Worm (Caenorhabditis elegans) whole organism, L4/young adult: ENCODE results near the gene B0272.4.

Source experiments
- W03F9.2 ChIP-seq: fragments of 150-350 bp; optimal IDR thresholded peaks from 2 replicates; lab custom pipeline; 2014; ENCODE audit warnings: missing biosample characterization, missing genetic modification characterization
- dao-5 ChIP-seq: sonication (generic microtip); optimal IDR thresholded peaks from 2 replicates; lab custom pipeline; 2016; ENCODE audit warnings: missing genotype, missing genetic modification characterization, moderate library complexity, missing compliant biosample characterization
- him-1 ChIP-seq: sonication (generic microtip); optimal IDR thresholded peaks from 2 replicates; lab custom pipeline; 2016; ENCODE audit warnings: missing genotype, missing genetic modification reagents, missing genetic modification characterization, missing compliant biosample characterization

Gene B0272.4

DNA sequence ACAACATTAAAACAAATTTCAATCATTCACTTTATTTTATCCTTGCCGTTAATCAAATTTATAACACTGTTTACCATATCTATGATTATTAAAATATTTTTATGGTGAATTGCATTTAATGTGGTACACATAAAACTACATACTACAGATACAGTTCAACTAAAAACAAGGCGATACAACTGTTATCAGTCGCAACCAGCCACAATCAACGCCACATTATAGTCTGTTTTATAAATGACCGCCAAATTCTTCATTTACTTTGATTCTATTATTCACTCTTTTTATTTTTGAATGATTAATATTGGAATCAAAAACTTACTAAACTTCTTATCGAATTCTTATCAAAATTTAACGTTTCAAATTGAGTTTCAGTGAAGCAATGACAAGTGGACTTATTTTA, at the start of gene B0272.4:
TSS of gene B0272.4 (plus strand) at position 373 of the 400 bp plus-strand sequence.
- TF ChIP-seq W03F9.2 (tag; lab: Kevin White, UChicago) (no peak), dao-5 (no peak), him-1 (tag; lab: Kevin White, UChicago) (no peak)

DNA sequence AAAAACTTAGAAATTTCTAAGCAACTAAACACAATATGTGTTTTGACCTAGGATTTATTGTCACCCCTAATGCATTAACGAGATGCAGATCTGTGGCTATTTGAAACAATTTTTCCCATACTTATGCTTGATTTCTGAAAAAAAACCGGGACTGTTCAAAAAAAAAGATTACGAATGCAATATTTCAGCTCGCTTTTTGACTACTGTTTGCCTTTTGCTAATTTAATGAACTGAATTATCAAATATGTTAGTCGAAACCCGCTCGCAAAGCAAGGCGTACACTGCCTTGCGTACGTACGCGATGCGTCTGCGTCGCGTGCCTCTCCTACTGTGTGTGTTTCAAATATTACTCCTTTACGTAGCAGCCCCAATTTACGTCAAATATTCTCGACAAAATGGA, 41.2 kb upstream of the B0272.4 start, which contains the start of gene C23F12.4:
TSS of gene C23F12.4 (plus strand) at position 301 of the 400 bp plus-strand sequence.
- TF ChIP-seq W03F9.2 (tag; lab: Kevin White, UChicago) (no peak), him-1 (tag; lab: Kevin White, UChicago) (no peak), dao-5 (no peak)

DNA sequence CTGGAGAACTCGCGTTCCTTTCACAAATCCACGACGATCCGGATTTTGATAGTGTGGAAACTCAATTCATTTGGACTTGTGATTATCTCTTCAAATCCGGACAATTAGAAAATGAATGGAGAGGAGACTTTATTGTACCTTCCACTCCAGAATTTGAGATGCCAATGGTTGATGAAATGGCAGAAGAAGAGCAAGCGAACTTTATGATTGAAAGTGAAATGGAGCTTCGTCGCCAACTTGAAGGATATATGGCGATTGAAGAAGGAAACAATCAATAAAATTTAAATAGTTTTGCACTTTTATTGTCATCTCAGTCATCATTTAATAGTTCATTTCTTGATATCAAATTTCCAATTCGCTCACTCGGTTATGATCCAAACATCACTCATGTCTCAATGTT, 39.5 kb upstream of the B0272.4 start:
- no peak for TF ChIP-seq W03F9.2 (tag; lab: Kevin White, UChicago)
- TF ChIP-seq him-1 (tag; lab: Kevin White, UChicago): no peak
- no peak for TF ChIP-seq dao-5

DNA sequence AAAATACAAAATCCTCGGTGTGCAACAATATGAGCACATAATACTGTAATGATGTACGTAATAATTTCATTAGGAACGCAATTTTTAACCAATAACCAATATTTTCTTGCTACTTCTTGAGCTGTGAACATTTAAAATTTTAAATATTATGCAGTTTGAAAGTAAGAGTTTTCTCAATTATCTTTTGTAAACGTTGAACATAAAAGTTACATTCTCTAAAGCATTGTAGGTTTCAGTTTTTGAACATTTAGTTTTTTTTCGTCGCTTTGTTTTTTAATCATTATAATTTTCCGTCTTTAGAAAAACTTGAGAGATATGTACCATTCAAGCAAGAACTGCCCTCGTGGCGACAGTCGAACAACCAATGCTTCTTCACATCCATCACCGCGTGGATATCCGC, 36.9 kb upstream of the B0272.4 start, which contains the start of gene C23F12.3:
TSS of gene C23F12.3 (plus strand) at position 301 of the 400 bp plus-strand sequence.
- TF ChIP-seq him-1 (tag; lab: Kevin White, UChicago) (no peak), W03F9.2 (tag; lab: Kevin White, UChicago) (no peak), dao-5 (no peak)

DNA sequence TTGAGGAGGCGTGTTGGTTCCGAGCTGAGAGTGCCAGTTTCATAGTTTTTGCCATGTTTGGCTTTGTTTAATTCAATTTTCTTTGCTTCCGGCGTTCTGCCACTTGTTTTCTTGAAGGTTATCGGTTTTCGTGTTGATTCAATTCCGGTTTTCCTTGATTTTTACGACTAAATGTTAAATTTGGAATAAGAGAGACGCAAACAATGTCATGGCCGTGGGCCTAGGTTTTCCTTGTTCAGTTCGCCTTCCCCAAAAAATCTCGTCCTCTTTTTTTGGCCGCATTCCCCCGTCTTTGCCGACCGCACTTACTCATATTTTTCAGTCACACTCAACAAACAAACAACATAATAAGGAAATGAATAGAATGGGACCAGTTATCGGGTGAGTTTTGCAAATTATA, 34.5 kb upstream of the B0272.4 start, which contains the start of gene C23F12.9:
TSS of gene C23F12.9 (plus strand) at position 301 of the 400 bp plus-strand sequence.
- TF ChIP-seq dao-5: no peak
- TF ChIP-seq W03F9.2 (tag; lab: Kevin White, UChicago): no peak
- no peak for TF ChIP-seq him-1 (tag; lab: Kevin White, UChicago)

DNA sequence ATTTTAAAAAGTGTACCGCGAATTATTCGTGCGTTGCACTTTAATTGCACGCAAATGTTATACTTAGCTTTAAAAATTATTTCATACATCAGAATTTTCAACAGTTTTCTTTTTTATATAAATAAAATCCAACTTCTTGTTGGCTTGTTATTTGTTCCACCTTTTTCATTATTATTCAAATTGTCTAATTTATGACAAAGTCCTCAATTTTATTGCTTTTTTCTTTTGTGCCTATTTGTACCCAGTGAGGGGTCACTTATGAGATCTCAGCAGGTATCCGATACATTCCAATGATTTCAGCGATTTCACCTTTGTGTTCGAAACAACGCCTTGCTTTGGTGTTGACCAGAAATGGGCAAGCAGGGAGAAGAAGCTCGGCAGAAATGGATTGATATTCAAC, 30.8 kb upstream of the B0272.4 start, which contains the start of gene fln-2:
TSS of gene fln-2 (plus strand) at position 301 of the 400 bp plus-strand sequence.
- TF ChIP-seq him-1 (tag; lab: Kevin White, UChicago) (no peak), W03F9.2 (tag; lab: Kevin White, UChicago) (no peak), dao-5 (no peak)

DNA sequence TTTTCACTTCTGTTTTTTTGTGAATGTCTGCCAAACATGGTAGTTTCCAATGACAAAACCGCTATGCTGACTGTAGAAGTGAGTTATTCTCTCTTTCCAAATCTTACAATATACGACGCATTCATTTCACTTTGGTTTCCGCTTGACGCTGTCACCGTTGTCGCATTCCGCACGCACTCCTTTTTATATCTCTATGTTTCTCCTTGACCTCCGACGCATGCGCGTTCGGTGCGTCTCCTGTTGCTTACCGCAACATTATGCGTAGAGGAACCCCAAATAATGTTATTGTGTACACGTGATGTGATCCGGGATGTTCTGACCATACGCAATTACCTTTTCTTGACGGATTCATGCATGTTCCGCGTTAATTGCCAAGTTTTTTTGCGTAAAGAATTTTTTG, 26.3 kb upstream of the B0272.4 start:
- TF ChIP-seq him-1 (tag; lab: Kevin White, UChicago) (no peak), dao-5 (no peak), W03F9.2 (tag; lab: Kevin White, UChicago) (no peak)

DNA sequence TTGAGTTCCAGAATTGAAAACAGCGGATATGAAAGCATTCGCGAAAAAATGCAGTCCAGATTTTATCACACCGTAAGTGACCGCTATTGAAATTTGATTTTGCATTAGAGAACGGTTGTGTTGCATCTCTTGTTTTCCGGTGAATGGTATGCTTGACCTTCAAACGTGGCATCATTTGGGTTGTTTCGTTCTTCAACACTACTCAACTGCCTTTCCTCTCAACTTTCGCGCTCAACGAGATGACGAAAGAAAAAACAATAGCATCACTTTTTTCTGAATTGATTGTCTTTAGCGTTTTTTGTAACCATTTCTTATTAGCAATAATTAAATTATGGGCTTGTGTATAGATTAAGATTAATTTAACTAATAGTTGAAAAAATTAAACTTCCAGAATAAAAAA, 25.8 kb upstream of the B0272.4 start:
- TF ChIP-seq dao-5: no peak
- TF ChIP-seq W03F9.2 (tag; lab: Kevin White, UChicago): no peak
- TF ChIP-seq him-1 (tag; lab: Kevin White, UChicago): no peak

DNA sequence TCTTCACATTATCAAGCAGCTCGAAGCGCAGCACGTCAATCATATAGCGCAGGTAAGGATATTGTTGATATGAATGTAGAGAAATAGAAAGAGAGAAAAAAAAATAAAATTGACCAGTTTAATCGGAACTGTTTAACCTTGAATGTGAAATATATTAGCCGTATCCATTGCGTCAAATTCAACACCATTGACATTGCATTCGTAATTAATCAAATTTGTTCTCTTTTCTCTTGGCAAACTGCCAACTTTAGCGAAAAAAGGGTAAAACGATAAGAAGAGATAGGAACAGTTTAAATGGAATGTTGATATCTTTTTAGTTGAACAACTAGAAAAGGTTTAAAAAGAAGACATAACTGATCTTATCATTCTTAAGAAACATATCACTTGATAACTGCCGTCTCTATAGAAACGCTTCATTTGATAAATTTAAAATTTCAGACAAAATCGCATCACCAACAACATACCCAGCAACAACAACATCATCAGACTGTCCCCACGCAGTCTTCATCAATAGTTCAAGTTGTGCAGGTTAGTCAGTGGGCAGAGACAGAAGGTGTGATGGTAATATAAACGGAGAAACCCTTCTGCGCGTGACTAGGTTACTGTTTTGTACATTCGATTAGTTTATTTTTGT, 24.5 kb upstream of the B0272.4 start:
- TF ChIP-seq dao-5 (no peak), W03F9.2 (tag; lab: Kevin White, UChicago) (no peak), him-1 (tag; lab: Kevin White, UChicago) (no peak)

DNA sequence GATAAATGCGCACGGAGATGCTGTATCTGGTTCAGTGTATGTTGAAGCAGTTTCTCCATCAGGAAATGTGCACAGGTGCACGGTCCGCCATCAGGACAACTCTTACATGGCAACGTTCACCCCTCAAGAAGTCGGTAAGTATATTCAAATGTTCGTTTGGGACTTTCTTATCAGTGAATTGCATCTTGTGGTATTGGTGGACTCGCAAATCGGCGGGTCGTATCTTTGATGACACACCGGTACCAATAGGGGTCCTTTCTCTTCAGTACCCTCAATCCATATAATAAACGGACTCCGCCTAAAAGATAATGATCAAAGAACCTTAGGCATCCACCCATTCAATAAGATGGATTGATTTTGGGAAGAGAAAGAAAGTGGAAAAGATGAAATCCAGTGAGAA, 22.3 kb upstream of the B0272.4 start:
- no peak for TF ChIP-seq dao-5
- TF ChIP-seq W03F9.2 (tag; lab: Kevin White, UChicago): no peak

DNA sequence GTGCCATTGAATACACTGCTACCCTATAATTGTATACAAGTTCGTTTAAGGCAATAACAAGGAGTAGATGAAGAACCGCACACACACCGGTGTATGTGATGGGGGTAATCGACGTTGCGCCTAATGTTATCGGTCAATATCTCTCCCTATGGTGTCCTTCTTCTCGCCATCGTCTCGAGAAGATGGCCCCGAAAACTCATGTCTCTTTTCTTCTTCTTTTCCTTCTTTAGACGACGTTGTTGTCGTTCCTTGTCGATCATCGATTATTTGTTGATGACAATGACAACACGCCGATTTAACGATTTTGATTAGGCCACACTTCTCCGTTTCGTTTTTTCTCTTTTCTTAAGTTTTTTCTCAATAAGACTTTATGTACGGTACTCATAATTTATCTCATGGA, 19.1 kb upstream of the B0272.4 start:
- TF ChIP-seq W03F9.2 (tag; lab: Kevin White, UChicago) (no peak), dao-5 (no peak), him-1 (tag; lab: Kevin White, UChicago) (no peak)

DNA sequence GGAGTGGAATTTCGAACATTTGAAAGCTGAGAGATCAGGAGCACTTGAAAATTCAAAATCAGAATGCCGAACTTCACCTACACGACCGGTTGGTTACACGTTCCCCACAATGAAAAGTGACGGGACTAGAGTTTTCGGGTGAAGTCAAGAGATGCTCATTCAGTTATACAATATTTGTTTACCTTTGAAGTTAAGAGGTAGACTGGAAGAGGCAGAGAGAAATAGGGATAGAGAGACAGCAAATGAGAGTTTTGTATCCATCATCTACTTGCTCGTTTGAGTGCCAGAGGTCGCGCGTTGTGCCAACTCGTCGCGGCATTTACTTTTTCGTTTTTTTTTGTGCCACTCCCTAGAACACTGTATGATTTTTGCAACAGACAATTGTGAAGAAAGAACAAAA, 17.5 kb upstream of the B0272.4 start:
- TF ChIP-seq dao-5: no peak
- no peak for TF ChIP-seq him-1 (tag; lab: Kevin White, UChicago)
- no peak for TF ChIP-seq W03F9.2 (tag; lab: Kevin White, UChicago)

DNA sequence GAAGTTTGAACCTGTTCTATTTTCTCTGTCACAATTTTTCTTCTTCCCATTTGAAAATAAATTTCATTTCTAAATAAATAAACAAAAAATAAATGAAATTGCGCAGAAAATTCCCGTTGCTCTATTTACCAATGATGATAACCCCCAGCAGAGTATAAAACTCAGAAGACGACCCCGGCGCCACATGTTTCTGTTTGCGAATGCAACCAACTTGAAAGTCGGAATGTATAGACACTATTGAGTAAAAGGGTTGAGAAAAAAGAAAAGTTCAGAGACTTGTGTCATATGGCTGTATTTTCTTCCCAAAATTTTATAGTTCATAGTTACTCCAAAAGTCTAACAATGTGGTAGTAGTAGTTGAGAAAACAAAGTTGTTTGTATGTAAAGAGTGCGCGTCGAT, 16.6 kb upstream of the B0272.4 start:
- no peak for TF ChIP-seq dao-5
- TF ChIP-seq W03F9.2 (tag; lab: Kevin White, UChicago): no peak

DNA sequence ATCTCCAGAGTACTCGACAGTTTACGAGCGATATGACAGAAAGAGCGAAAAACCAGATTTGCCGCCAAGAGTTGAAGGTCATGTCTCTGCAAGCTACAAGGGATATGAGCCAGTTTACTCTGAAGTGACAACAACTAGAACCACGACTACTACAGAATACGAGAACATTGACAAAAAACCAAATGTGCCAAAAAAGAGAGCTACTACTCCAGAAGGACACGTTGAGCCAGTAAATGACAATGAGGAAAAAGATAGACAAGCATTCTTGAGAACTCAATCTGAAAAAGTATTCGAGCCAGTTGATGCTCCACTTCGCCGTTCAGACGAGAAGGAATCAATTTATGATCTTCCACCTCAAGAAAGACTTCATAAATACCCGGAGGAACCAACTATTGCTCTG, 10.9 kb upstream of the B0272.4 start:
- TF ChIP-seq him-1 (tag; lab: Kevin White, UChicago) (no peak), dao-5 (no peak), W03F9.2 (tag; lab: Kevin White, UChicago) (no peak)

DNA sequence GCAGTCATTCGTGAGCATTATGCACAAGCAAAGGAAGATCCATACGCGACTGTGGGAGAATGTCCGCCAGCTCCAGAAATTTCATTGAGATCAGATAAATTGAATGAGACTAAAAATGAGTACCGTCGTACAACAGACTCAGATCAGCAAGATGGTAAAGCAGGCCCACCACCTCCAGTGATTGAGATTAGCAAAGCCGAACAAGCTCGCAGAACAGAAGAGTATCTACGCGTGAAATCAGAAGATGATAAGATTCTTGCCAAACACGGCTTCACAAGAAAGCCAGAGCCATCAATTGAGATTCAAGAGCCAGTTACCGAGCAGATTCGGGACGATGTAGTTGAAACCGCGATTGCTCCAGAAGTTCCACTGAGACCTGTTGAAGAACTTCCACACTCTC, 10.3 kb upstream of the B0272.4 start:
- TF ChIP-seq him-1 (tag; lab: Kevin White, UChicago) (no peak), dao-5 (no peak), W03F9.2 (tag; lab: Kevin White, UChicago) (no peak)
